Worm (Caenorhabditis elegans): Measurements from ENCODE around the gene F20G2.1.

F20G2.1 gene

ce11 chrV:13768941-13769436 is 15.6 kb upstream of the F20G2.1 start, which contains the start of gene nas-24:
TSS of gene nas-24 (plus strand) at chrV:13769386.
- no peak for TF ChIP-seq ets-4 (tag; optimal IDR thresholded peaks at IDR 0.05)
- no peak for TF ChIP-seq sdc-2 (tag; optimal IDR thresholded peaks at IDR 0.05)
- no peak for TF ChIP-seq npax-4 (tag; optimal IDR thresholded peaks at IDR 0.05)
- no peak for TF ChIP-seq hlh-30 (tag; optimal IDR thresholded peaks at IDR 0.05; ENCODE audit: insufficient read depth)
- no peak for TF ChIP-seq madf-2 (tag; optimal IDR thresholded peaks at IDR 0.05)
- TF ChIP-seq ahr-1 (tag; optimal IDR thresholded peaks at IDR 0.05): no peak
- TF ChIP-seq pag-3 (tag; optimal IDR thresholded peaks at IDR 0.05; ENCODE audit: borderline replicate concordance): no peak
- no peak for TF ChIP-seq C08G9.2 (tag; optimal IDR thresholded peaks at IDR 0.05)
- TF ChIP-seq ref-2 (tag; optimal IDR thresholded peaks at IDR 0.05): no peak
- TF ChIP-seq pha-4 (tag; optimal IDR thresholded peaks at IDR 0.05): no peak
- TF ChIP-seq ceh-18 (tag; optimal IDR thresholded peaks at IDR 0.05): no peak
- no peak for TF ChIP-seq nhr-232 (tag; optimal IDR thresholded peaks at IDR 0.05)
- no peak for TF ChIP-seq ceh-34 (tag; optimal IDR thresholded peaks at IDR 0.05)
- TF ChIP-seq unc-86 (tag; optimal IDR thresholded peaks at IDR 0.05): no peak

ce11 chrV:13768388-13768787 is 15.0 kb upstream of the F20G2.1 start, which contains the start of gene F20G2.3:
TSS of gene F20G2.3 (minus strand) at chrV:13768488.
- TF ChIP-seq zip-5 (tag; optimal IDR thresholded peaks at IDR 0.05) (no peak), fkh-10 (GFP tag; optimal IDR thresholded peaks at IDR 0.05) (no peak), hlh-6 (tag; optimal IDR thresholded peaks at IDR 0.05) (no peak), ceh-45 (GFP tag; IDR thresholded peaks at IDR 0.05) (no peak)

DNA sequence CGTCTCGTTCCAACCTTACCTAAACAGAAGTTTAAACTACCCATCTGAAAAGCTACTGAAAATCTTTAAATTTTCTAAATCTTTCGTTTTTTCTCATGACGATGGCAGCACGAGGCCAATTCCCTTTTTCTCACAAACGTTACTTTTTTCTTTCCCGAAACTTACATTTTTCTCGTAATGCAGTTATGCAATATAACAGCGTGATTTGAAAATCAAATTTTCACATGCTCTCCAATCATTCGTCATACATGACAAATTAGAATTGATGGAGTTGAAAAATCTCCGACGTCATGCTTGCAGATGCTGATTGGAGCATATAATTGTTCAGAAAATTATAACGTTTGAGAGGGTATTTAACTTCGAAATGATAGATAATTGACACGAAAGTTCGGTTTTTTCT is 10.3 kb upstream of the F20G2.1 start:
- TF ChIP-seq elt-4 (tag; optimal IDR thresholded peaks at IDR 0.05) (no peak), ztf-16 (tag; optimal IDR thresholded peaks at IDR 0.05) (no peak), syd-9 (tag; optimal IDR thresholded peaks at IDR 0.05) (no peak), ceh-22 (tag; optimal IDR thresholded peaks at IDR 0.05) (no peak), ets-4 (tag; optimal IDR thresholded peaks at IDR 0.05) (no peak)

DNA sequence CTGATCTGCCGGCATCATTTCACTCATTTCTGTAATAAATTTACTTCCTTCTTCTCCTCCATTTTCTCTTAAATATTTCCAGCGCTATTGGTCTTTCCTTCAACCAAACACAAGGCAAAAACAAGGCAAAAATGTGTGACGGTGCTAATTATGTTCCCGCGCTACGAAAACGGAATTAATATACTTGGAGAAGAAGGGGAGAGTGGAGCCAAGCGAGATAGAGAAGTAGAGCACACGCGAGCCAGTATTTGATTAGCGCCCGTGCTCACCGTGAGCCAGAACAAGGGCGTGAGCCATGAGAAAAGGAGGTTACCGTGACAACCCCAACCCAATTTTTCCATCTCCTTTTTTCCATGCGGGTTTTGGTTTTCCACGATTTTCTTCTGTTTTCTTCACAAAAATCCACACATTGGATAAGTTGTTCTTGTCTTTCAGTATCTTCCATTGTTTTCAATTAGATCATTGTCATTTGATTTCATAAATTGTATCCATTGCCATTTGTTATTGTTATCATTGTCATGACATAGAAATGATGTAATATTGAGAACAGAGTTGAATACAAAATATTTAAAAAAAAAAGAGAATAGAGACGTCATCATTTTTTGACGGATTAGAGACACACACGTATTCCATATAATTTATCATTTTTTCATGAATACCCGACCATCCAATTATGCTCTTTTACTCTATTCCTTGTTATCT is 9.2 kb upstream of the F20G2.1 start, which contains the start of gene F20G2.6:
TSS of gene F20G2.6 (plus strand) at position 652 of the 702 bp plus-strand sequence.
- no peak for TF ChIP-seq ceh-45 (GFP tag; IDR thresholded peaks at IDR 0.05)
- TF ChIP-seq ceh-30 (tag; optimal IDR thresholded peaks at IDR 0.05): no peak
- no peak for TF ChIP-seq ceh-24 (tag; optimal IDR thresholded peaks at IDR 0.05)
- TF ChIP-seq Y22D7AL.16 (tag; optimal IDR thresholded peaks at IDR 0.05): no peak
- TF ChIP-seq sox-4 (tag; optimal IDR thresholded peaks at IDR 0.05): no peak
- no peak for TF ChIP-seq ahr-1 (tag; optimal IDR thresholded peaks at IDR 0.05)
- TF ChIP-seq mec-3 (tag; optimal IDR thresholded peaks at IDR 0.05; ENCODE audit: borderline replicate concordance): no peak
- no peak for TF ChIP-seq rnt-1 (tag; optimal IDR thresholded peaks at IDR 0.05)
- no peak for TF ChIP-seq fkh-6 (tag; optimal IDR thresholded peaks at IDR 0.05)
- no peak for TF ChIP-seq odd-2 (tag; optimal IDR thresholded peaks at IDR 0.05)

DNA sequence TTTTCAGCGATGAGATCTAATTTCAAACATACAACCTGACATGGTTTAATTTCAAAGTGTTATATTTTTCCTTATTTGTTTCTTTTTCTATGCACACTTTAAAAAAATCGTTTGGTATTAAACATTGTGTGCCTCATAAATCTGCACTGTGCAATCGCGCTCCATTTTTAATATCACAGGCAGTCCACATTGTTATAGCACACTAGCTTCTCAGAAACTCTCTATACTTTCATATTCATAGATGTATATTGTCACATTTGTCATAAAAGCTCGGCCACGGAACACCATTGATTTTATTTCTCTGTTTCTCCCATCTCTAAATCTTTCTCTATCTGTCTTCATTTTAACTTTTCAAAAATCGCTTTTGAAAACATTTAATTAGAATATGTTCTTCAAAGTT is 4.0 kb upstream of the F20G2.1 start:
- TF ChIP-seq unc-42 (tag; optimal IDR thresholded peaks at IDR 0.05): peak; percentile 11
- no peak for TF ChIP-seq gmeb-2 (tag; optimal IDR thresholded peaks at IDR 0.05)
- peak; percentile 22 for TF ChIP-seq ceh-48 (tag; optimal IDR thresholded peaks at IDR 0.05)
- TF ChIP-seq unc-55 (GFP tag; optimal IDR thresholded peaks at IDR 0.05): peak; percentile 9
